Worm (Caenorhabditis elegans) whole organism, midembryonic: Measurements from ENCODE around the gene pqn-36.
A peak's percentile ranks its signal among the peaks of the same experiment; 100 is the strongest.

Experiments
- T22C8.4 ChIP-seq: fragments of 200-800 bp; sonication (Bioruptor generic); IDR thresholded peaks from 2 replicates; pipeline ENCODE4 v1.3.6; 2022; ENCODE audit warnings: missing genetic modification characterization, missing compliant biosample characterization
- cog-1 ChIP-seq: sonication (generic microtip); optimal IDR thresholded peaks from 2 replicates; lab custom pipeline; 2016; ENCODE audit warnings: missing genetic modification characterization, missing compliant biosample characterization
- flt-1 ChIP-seq: fragments of 200-800 bp; sonication (Bioruptor generic); IDR thresholded peaks from 2 replicates; pipeline ENCODE4 v1.3.6; 2022; ENCODE audit warnings: missing genetic modification characterization, missing compliant biosample characterization
- klf-2 ChIP-seq: fragments of 200-800 bp; sonication (Bioruptor generic); conservative IDR thresholded peaks from 2 replicates; pipeline ENCODE4 v1.3.6; 2022; ENCODE audit warnings: missing genetic modification reagents, missing genetic modification characterization, missing compliant biosample characterization
- med-1 ChIP-seq: sonication (generic microtip); optimal IDR thresholded peaks from 2 replicates; lab custom pipeline; 2017; ENCODE audit warnings: missing genetic modification characterization, mild to moderate bottlenecking, missing compliant biosample characterization, antibody characterized with exemption, missing genetic modification reagents; ENCODE audit not compliant: insufficient read depth
- ref-1 ChIP-seq: fragments of 200-800 bp; sonication (Bioruptor generic); conservative IDR thresholded peaks from 2 replicates; pipeline ENCODE4 v1.3.6; 2022; ENCODE audit warnings: missing genetic modification reagents, missing genetic modification characterization, missing compliant biosample characterization
- tab-1 ChIP-seq: fragments of 200-800 bp; sonication (Bioruptor generic); IDR thresholded peaks from 2 replicates; pipeline ENCODE4 v1.3.6; 2022; ENCODE audit warnings: missing genetic modification characterization, missing compliant biosample characterization
- ztf-23 ChIP-seq: fragments of 200-800 bp; sonication (Bioruptor generic); IDR thresholded peaks from 2 replicates; pipeline ENCODE4 v1.3.6; 2022; ENCODE audit warnings: missing genetic modification reagents, missing genetic modification characterization, missing compliant biosample characterization
- ztf-29 ChIP-seq: fragments of 200-800 bp; sonication (Bioruptor generic); IDR thresholded peaks from 2 replicates; pipeline ENCODE4 v1.3.6; 2022; ENCODE audit warnings: missing genetic modification reagents, missing genetic modification characterization, missing compliant biosample characterization

Gene pqn-36

DNA sequence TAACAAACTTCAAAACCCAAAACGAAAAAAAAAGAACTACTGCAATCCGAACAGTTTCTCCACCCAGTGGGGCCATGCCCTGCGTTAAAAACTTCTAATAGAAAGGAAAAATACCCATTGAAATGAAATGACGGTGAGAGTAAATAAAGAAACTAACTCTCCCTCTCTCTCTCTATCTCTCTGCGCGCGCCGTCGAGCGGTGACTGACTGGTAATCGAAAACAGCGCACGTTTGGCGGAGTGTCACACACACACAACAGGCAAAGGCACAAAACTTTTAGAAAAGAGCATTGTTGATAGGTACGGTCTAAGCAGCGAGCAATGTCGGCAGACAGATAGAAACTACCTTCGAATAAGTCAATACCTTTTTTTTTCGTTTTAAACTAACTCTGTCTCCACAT is 38.7 kb downstream of the pqn-36 start:
- TF ChIP-seq flt-1 (GFP tag; lab: Robert Waterston, UW) (no peak), med-1 (GFP tag; lab: Kevin White, UChicago) (no peak), ref-1 (GFP tag; lab: Robert Waterston, UW) (no peak), ztf-23 (GFP tag; lab: Robert Waterston, UW) (no peak), tab-1 (no peak), ztf-29 (GFP tag; lab: Robert Waterston, UW) (no peak), T22C8.4 (GFP tag; lab: Robert Waterston, UW) (no peak), klf-2 (no peak), cog-1 (tag; lab: Kevin White, UChicago) (no peak)

ce11 chrX:15375299-15375698 is 40.0 kb downstream of the pqn-36 start:
- TF ChIP-seq flt-1 (GFP tag; lab: Robert Waterston, UW), result no peak
- no peak for TF ChIP-seq ztf-29 (GFP tag; lab: Robert Waterston, UW)
- TF ChIP-seq cog-1 (tag; lab: Kevin White, UChicago), result no peak
- no peak for TF ChIP-seq T22C8.4 (GFP tag; lab: Robert Waterston, UW)
- TF ChIP-seq ztf-23 (GFP tag; lab: Robert Waterston, UW), result no peak
- TF ChIP-seq tab-1, result no peak
- TF ChIP-seq klf-2, result no peak
- no peak for TF ChIP-seq ref-1 (GFP tag; lab: Robert Waterston, UW)
- TF ChIP-seq med-1 (GFP tag; lab: Kevin White, UChicago), result no peak

- no peak for TF ChIP-seq ztf-23 (GFP tag; lab: Robert Waterston, UW)
- TF ChIP-seq cog-1 (tag; lab: Kevin White, UChicago), result no peak
- TF ChIP-seq med-1 (GFP tag; lab: Kevin White, UChicago), result no peak
Observed at ce11 chrX:15374668-15375208, 40.6 kb downstream of the pqn-36 start.

DNA sequence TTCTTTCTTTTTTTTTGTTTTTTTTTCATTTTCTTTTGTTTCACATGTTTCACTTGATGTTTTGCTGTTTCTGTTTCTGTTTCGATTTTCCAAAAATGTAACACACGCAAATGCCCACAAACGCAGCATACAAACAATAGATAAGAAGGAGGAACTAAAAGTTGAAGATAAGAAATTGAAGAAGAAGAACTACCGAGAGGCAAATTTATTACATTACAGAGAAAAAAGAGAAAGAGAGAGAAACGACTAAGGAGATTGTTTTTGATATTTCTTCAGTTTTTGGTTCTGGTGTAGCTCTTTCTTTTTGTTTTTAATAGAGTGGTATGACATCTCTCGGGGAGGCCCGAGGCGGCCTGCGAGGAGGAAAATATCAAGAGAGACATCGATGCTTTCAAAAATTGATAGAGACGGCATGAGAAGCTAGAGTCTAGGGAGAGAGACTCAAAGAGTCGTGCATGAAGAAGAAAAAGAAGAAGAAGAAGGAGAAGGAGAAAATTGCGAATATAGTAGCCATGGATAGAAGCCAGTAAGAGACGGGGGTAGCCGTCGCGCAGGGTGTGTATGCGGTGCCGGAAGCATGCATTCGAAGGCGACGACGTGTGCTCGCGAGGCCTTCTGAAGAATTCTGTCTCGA is 41.8 kb downstream of the pqn-36 start:
- no peak for TF ChIP-seq T22C8.4 (GFP tag; lab: Robert Waterston, UW)
- no peak for TF ChIP-seq med-1 (GFP tag; lab: Kevin White, UChicago)
- TF ChIP-seq flt-1 (GFP tag; lab: Robert Waterston, UW), result no peak
- TF ChIP-seq tab-1, result no peak
- TF ChIP-seq ztf-23 (GFP tag; lab: Robert Waterston, UW), result no peak
- TF ChIP-seq ref-1 (GFP tag; lab: Robert Waterston, UW), result no peak
- TF ChIP-seq ztf-29 (GFP tag; lab: Robert Waterston, UW), result no peak
- TF ChIP-seq klf-2, result no peak
- TF ChIP-seq cog-1 (tag; lab: Kevin White, UChicago), result no peak

DNA sequence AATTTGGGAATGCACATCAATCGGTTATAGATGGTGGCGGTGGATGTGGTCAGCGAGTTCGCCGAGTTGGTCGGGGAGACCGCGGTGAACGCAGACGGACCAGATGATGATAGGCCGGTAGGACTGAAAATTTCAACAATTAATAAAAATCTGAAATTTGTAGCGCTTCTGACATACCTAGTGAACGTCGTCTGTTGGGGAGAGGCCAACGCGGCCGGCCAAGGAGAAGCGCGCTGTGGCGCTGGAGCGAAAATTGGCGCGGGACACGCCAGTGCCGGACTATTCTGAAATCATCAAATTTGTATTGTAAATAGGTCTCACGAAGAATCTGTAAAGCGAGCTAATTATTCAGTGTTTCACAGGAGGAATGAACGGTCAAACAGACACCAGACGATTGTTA is 42.5 kb downstream of the pqn-36 start:
- TF ChIP-seq T22C8.4 (GFP tag; lab: Robert Waterston, UW) (no peak), klf-2 (no peak), ztf-29 (GFP tag; lab: Robert Waterston, UW) (no peak), tab-1 (no peak), med-1 (GFP tag; lab: Kevin White, UChicago) (no peak), ref-1 (GFP tag; lab: Robert Waterston, UW) (no peak), cog-1 (tag; lab: Kevin White, UChicago) (no peak), flt-1 (GFP tag; lab: Robert Waterston, UW) (no peak), ztf-23 (GFP tag; lab: Robert Waterston, UW) (no peak)

DNA sequence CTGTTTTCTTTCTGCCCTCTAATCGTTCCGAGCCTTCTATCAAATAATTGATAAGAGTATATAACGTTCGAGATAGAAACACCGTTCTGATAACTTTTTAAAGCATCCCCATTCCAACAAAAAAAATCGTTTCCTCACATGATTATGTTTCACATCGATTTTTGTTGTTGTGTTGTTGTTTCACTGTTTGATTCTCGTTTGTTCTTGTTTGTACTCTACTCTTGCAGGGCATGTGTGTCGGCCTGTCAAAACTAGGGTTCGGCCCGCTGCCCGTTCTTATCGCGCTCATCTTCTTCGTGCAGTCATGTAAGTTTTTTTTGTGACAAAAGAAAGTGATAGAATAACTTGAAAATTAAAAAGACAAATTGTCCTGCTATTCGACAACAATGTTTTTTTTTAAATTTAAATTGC is 49.5 kb downstream of the pqn-36 start, which contains the start of gene C33A11.2:
C33A11.2 (plus strand) TSS at position 226 of the 411 bp plus-strand sequence.
- TF ChIP-seq med-1 (GFP tag; lab: Kevin White, UChicago), result no peak
- no peak for TF ChIP-seq ztf-23 (GFP tag; lab: Robert Waterston, UW)
- no peak for TF ChIP-seq tab-1
- no peak for TF ChIP-seq ztf-29 (GFP tag; lab: Robert Waterston, UW)
- no peak for TF ChIP-seq flt-1 (GFP tag; lab: Robert Waterston, UW)
- no peak for TF ChIP-seq ref-1 (GFP tag; lab: Robert Waterston, UW)
- no peak for TF ChIP-seq cog-1 (tag; lab: Kevin White, UChicago)
- TF ChIP-seq klf-2, result no peak
- TF ChIP-seq T22C8.4 (GFP tag; lab: Robert Waterston, UW), result no peak

DNA sequence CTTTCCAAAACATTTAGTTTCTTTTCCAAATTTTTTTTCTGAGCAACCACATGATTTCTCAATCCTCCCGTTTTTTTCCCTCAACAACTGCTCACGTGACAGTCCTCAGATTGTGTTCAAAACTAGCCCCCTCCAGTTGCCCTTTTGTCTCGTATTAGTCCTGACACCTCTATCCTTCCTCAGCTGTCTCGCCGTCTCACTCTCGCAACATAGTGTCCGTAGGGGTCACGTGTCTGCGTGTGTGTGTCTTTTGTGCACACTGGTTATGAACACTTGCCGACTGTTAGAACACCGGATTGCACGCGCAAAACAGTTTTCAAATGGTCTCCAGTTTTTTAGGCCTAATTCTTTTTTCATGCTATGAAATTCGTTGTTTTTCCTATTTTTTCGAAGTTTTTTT is 50.1 kb downstream of the pqn-36 start:
- TF ChIP-seq cog-1 (tag; lab: Kevin White, UChicago), result peak; percentile 32
- TF ChIP-seq ztf-29 (GFP tag; lab: Robert Waterston, UW), result no peak
- no peak for TF ChIP-seq T22C8.4 (GFP tag; lab: Robert Waterston, UW)

DNA sequence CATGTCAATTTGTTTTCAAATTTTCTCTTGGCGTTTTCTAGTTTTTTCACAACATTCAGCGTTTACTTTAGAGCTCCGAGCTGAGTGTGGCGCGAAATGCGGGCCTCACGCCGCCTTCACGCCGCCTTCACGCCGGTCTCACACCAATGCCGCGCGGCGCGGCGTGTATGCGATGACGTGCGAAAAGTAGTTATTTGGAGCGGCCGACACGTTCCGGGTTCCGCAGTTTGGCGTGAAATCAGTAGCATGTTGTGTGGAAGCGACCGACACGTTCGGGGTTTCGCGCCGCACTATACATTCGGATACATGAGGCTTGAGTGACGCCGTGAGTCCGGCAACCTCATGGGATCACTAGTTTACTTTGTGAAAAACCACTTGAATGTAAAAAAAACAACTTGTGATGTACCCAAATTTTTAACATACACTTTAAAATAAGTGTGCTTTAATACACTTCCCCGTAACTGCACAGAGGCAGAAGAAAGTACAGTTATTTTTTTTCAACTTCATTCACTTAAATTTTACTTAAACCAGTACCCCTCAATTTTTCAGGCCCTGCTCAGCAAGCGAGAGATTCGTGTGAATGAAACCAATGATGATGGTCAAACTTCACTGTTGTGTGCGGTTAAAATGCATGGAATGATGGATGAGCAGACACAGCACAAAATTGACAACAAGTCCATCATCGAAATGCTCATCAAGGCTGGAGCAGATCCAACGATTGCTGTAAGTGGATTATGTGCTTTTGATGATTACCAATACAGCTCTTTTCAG is 53.0 kb downstream of the pqn-36 start:
- no peak for TF ChIP-seq med-1 (GFP tag; lab: Kevin White, UChicago)
- TF ChIP-seq ztf-29 (GFP tag; lab: Robert Waterston, UW), result no peak
- TF ChIP-seq ref-1 (GFP tag; lab: Robert Waterston, UW), result no peak
- TF ChIP-seq T22C8.4 (GFP tag; lab: Robert Waterston, UW), result no peak
- TF ChIP-seq ztf-23 (GFP tag; lab: Robert Waterston, UW), result no peak
- TF ChIP-seq tab-1, result no peak
- no peak for TF ChIP-seq klf-2
- no peak for TF ChIP-seq flt-1 (GFP tag; lab: Robert Waterston, UW)
